Worm (Caenorhabditis elegans) whole organism, L3 larva: ENCODE results near the gene Y7A5A.9.

ENCODE experiments used
- R02D3.7 ChIP-seq: fragments of 150-350 bp; optimal IDR thresholded peaks from 2 replicates; lab custom pipeline; 2014; ENCODE audit warnings: missing biosample characterization, missing genetic modification characterization
- ceh-16 ChIP-seq: sonication (generic microtip); optimal IDR thresholded peaks from 2 replicates; lab custom pipeline; 2017; ENCODE audit warnings: missing biosample characterization, missing genetic modification characterization
- ceh-28 ChIP-seq: fragments of 150-350 bp; optimal IDR thresholded peaks from 2 replicates; lab custom pipeline; 2014; ENCODE audit warnings: missing biosample characterization, missing genetic modification reagents, missing genetic modification characterization
- jun-1 ChIP-seq: fragments of 150-350 bp; optimal IDR thresholded peaks from 2 replicates; lab custom pipeline; 2014; ENCODE audit warnings: missing biosample characterization, missing genetic modification reagents, missing genetic modification characterization
- snpc-4 ChIP-seq: fragments of 150-350 bp; optimal IDR thresholded peaks from 2 replicates; lab custom pipeline; 2014; ENCODE audit warnings: missing biosample characterization, missing genetic modification characterization
- unc-62 ChIP-seq: fragments of 150-350 bp; sonication (generic microtip); optimal IDR thresholded peaks from 4 replicates; lab custom pipeline; 2014; ENCODE audit warnings: missing biosample characterization, missing genetic modification reagents, missing genetic modification characterization

DNA sequence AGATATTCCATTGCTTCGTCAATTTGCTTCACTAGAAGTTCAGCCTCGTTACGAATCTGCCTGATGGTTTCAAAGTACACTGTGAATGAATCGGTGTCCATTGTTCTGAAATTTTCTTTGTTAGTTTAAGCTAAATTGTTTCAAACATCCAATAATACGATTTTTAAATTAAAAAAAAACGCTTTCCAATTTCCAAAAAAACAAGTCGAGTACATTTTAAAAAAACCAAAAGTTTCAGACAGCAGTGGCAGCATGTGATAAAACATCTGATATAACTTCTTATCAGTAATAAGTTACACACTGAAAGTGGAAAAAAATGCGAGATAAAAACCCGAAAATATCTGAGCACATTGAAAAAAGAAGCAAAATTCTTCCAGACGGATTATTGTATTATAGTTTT lies 27.4 kb upstream of the Y7A5A.9 start, which contains the start of gene Y7A5A.6:
- TF ChIP-seq R02D3.7 (tag; lab: Kevin White, UChicago) (no peak), ceh-16 (tag; lab: Kevin White, UChicago) (no peak), unc-62 (no peak), ceh-28 (tag; lab: Kevin White, UChicago) (no peak), jun-1 (tag; lab: Kevin White, UChicago) (no peak), snpc-4 (tag; lab: Kevin White, UChicago) (no peak)
